Fruit fly (Drosophila melanogaster): Measurements from ENCODE around the gene Mrm2.

dm6 chr3R:19895305-19895704 is 33.9 kb downstream of the Mrm2 start:
- TF ChIP-seq CG8478 (optimal IDR thresholded peaks at IDR 0.05) (no peak), CTCF (optimal IDR thresholded peaks at IDR 0.05) (no peak)
